Worm (Caenorhabditis elegans) whole organism, young adult: ENCODE data around the gene D1054.8.

Source experiments
- F49E8.2 ChIP-seq: sonication (generic microtip); optimal IDR thresholded peaks from 3 replicates; lab custom pipeline; 2017; ENCODE audit warnings: missing genetic modification characterization, mild to moderate bottlenecking, missing compliant biosample characterization, antibody characterized with exemption, moderate library complexity; ENCODE audit not compliant: insufficient read depth
- egl-18 ChIP-seq: fragments of 200-800 bp; sonication (Bioruptor generic); IDR thresholded peaks from 2 replicates; pipeline ENCODE4 v1.3.6; 2022; ENCODE audit warnings: missing genetic modification reagents, missing genetic modification characterization, missing compliant biosample characterization
- hmg-20 ChIP-seq: fragments of 200-800 bp; sonication (Bioruptor generic); IDR thresholded peaks from 2 replicates; pipeline ENCODE4 v1.3.6; 2022; ENCODE audit warnings: missing genetic modification reagents, missing genetic modification characterization, missing compliant biosample characterization
- lag-1 ChIP-seq: fragments of 200-800 bp; sonication (Bioruptor generic); IDR thresholded peaks from 2 replicates; pipeline ENCODE4 v1.3.6; 2022; ENCODE audit warnings: missing genetic modification reagents, missing genetic modification characterization, missing compliant biosample characterization
- lir-1 ChIP-seq: fragments of 200-800 bp; sonication (Bioruptor generic); conservative IDR thresholded peaks from 2 replicates; pipeline ENCODE4 v1.3.6; 2022; ENCODE audit warnings: missing genetic modification reagents, missing genetic modification characterization, missing compliant biosample characterization
- nfya-1 ChIP-seq: sonication (generic microtip); optimal IDR thresholded peaks from 2 replicates; lab custom pipeline; 2017; ENCODE audit warnings: antibody characterized with exemption, missing compliant biosample characterization, missing genetic modification characterization, borderline replicate concordance; ENCODE audit not compliant: insufficient read depth
- nhr-80 ChIP-seq: sonication (generic microtip); optimal IDR thresholded peaks from 2 replicates; lab custom pipeline; 2016; ENCODE audit warnings: missing genetic modification characterization, missing compliant biosample characterization
- pha-4 ChIP-seq: fragments of 150-350 bp; sonication (generic microtip); optimal IDR thresholded peaks from 2 replicates; lab custom pipeline; 2014; ENCODE audit warnings: missing biosample characterization, missing genetic modification reagents, missing genetic modification characterization
- rcor-1 ChIP-seq: fragments of 200-800 bp; sonication (Bioruptor generic); IDR thresholded peaks from 2 replicates; pipeline ENCODE4 v1.3.6; 2022; ENCODE audit warnings: missing genetic modification reagents, missing genetic modification characterization, missing compliant biosample characterization
- sdz-38 ChIP-seq: sonication (generic microtip); optimal IDR thresholded peaks from 2 replicates; lab custom pipeline; 2016; ENCODE audit warnings: missing genotype, missing genetic modification characterization, missing compliant biosample characterization
- snpc-1.1 ChIP-seq: sonication (generic microtip); optimal IDR thresholded peaks from 2 replicates; lab custom pipeline; 2017; ENCODE audit warnings: missing genetic modification characterization, mild to moderate bottlenecking, missing compliant biosample characterization, antibody characterized with exemption, moderate library complexity, missing genotype, missing genetic modification reagents; ENCODE audit not compliant: insufficient read depth
- tbx-9 ChIP-seq: sonication (generic microtip); optimal IDR thresholded peaks from 2 replicates; lab custom pipeline; 2016; ENCODE audit warnings: borderline replicate concordance, missing genetic modification characterization, inconsistent platforms, missing compliant biosample characterization
- unc-62 ChIP-seq: fragments of 150-350 bp; optimal IDR thresholded peaks from 2 replicates; lab custom pipeline; 2014; ENCODE audit warnings: missing biosample characterization, missing genetic modification reagents, missing genetic modification characterization
- ztf-25 ChIP-seq: fragments of 200-800 bp; sonication (Bioruptor generic); IDR thresholded peaks from 2 replicates; pipeline ENCODE4 v1.3.6; 2022; ENCODE audit warnings: missing genetic modification reagents, missing genetic modification characterization, missing compliant biosample characterization

ce11 chrV:10801154-10801553 lies 17.0 kb downstream of the D1054.8 start, which contains the start of gene D1054.18:
- TF ChIP-seq lag-1: no peak
- no peak for TF ChIP-seq unc-62 (GFP tag; lab: Kevin White, UChicago)
- no peak for TF ChIP-seq lir-1 (GFP tag; lab: Robert Waterston, UW)
- TF ChIP-seq rcor-1 (GFP tag; lab: Robert Waterston, UW): no peak
- TF ChIP-seq sdz-38 (tag; lab: Kevin White, UChicago): no peak
- no peak for TF ChIP-seq ztf-25 (GFP tag; lab: Robert Waterston, UW)
- no peak for TF ChIP-seq nfya-1 (tag; lab: Kevin White, UChicago)
- no peak for TF ChIP-seq F49E8.2
- no peak for TF ChIP-seq snpc-1.1 (tag; lab: Kevin White, UChicago)
- TF ChIP-seq nhr-80 (tag; lab: Kevin White, UChicago): peak; percentile 87
- TF ChIP-seq pha-4: peak; percentile 35
- TF ChIP-seq hmg-20 (GFP tag; lab: Robert Waterston, UW): no peak
- no peak for TF ChIP-seq egl-18 (GFP tag; lab: Robert Waterston, UW)
- TF ChIP-seq tbx-9 (tag; lab: Kevin White, UChicago): no peak
